Fruit fly (Drosophila melanogaster) whole organism, prepupa: Measurements from ENCODE around the gene Rev1.
A peak's percentile ranks its signal among the peaks of the same experiment; 100 is the strongest.

ENCODE experiments used
- CG10631 ChIP-seq: fragments of 200-800 bp; sonication (Bioruptor generic); optimal IDR thresholded peaks from 2 replicates; lab custom pipeline; 2016; ENCODE audit warnings: missing biosample characterization, missing genetic modification characterization
- CG11294 ChIP-seq: fragments of 200-800 bp; sonication (Bioruptor generic); IDR thresholded peaks from 2 replicates; pipeline ENCODE4 v1.3.6; 2022; ENCODE audit warnings: missing biosample characterization, missing genetic modification characterization
- CG11762 ChIP-seq: fragments of 200-800 bp; sonication (Bioruptor generic); optimal IDR thresholded peaks from 3 replicates; lab custom pipeline; 2016; ENCODE audit warnings: missing biosample characterization, missing genetic modification characterization; ENCODE audit not compliant: insufficient read depth
- CG11902 ChIP-seq: fragments of 200-800 bp; sonication (Bioruptor generic); optimal IDR thresholded peaks from 3 replicates; lab custom pipeline; 2016; ENCODE audit warnings: missing biosample characterization, missing genetic modification characterization
- CG15336 ChIP-seq: fragments of 200-800 bp; sonication (Bioruptor generic); IDR thresholded peaks from 2 replicates; pipeline ENCODE4 v1.3.6; 2022; ENCODE audit warnings: missing biosample characterization, missing genetic modification characterization
- CG1621 ChIP-seq: fragments of 200-800 bp; sonication (Bioruptor generic); optimal IDR thresholded peaks from 3 replicates; lab custom pipeline; 2018; ENCODE audit warnings: missing biosample characterization, mild to moderate bottlenecking, missing genetic modification characterization
- CG16779 ChIP-seq: fragments of 200-800 bp; sonication (Bioruptor generic); optimal IDR thresholded peaks from 3 replicates; lab custom pipeline; 2017; ENCODE audit warnings: missing biosample characterization, mild to moderate bottlenecking, missing genetic modification characterization
- CG34406 ChIP-seq: fragments of 200-800 bp; sonication (Bioruptor generic); optimal IDR thresholded peaks from 3 replicates; lab custom pipeline; 2016; ENCODE audit warnings: missing biosample characterization, missing genetic modification characterization
- CG3919 ChIP-seq: fragments of 200-800 bp; sonication (Bioruptor generic); optimal IDR thresholded peaks from 3 replicates; lab custom pipeline; 2016; ENCODE audit warnings: missing biosample characterization, missing genetic modification characterization
- CG4318 ChIP-seq: fragments of 200-800 bp; sonication (Bioruptor generic); optimal IDR thresholded peaks from 3 replicates; lab custom pipeline; 2017; ENCODE audit warnings: missing biosample characterization, mild to moderate bottlenecking, missing genetic modification characterization
- CG6163 ChIP-seq: fragments of 200-800 bp; sonication (Bioruptor generic); IDR thresholded peaks from 3 replicates; pipeline ENCODE4 v1.3.6; 2022; ENCODE audit warnings: missing biosample characterization, missing genetic modification characterization
- CG6276 ChIP-seq: fragments of 200-800 bp; sonication (Bioruptor generic); optimal IDR thresholded peaks from 2 replicates; lab custom pipeline; 2017; ENCODE audit warnings: missing biosample characterization, mild to moderate bottlenecking, missing genetic modification characterization
- CG6792 ChIP-seq: fragments of 200-800 bp; sonication (Bioruptor generic); optimal IDR thresholded peaks from 3 replicates; lab custom pipeline; 2016; ENCODE audit warnings: missing biosample characterization, missing genetic modification characterization
- CG6808 ChIP-seq: fragments of 200-800 bp; sonication (Bioruptor generic); optimal IDR thresholded peaks from 3 replicates; lab custom pipeline; 2017; ENCODE audit warnings: missing biosample characterization, missing genetic modification characterization, mild to moderate bottlenecking, moderate library complexity, missing genetic modification reagents
- CG6854 ChIP-seq: fragments of 200-800 bp; sonication (Bioruptor generic); optimal IDR thresholded peaks from 2 replicates; lab custom pipeline; 2017; ENCODE audit warnings: missing biosample characterization, mild to moderate bottlenecking, missing genetic modification characterization
- CG8119 ChIP-seq: fragments of 200-800 bp; sonication (Bioruptor generic); IDR thresholded peaks from 3 replicates; pipeline ENCODE4 v1.3.6; 2022; ENCODE audit warnings: missing biosample characterization, missing genetic modification characterization
- CG8319 ChIP-seq: fragments of 200-800 bp; sonication (Bioruptor generic); optimal IDR thresholded peaks from 3 replicates; lab custom pipeline; 2016; ENCODE audit warnings: missing biosample characterization, missing genetic modification characterization
- CG8632 ChIP-seq: fragments of 200-800 bp; sonication (Bioruptor generic); optimal IDR thresholded peaks from 3 replicates; lab custom pipeline; 2016; ENCODE audit warnings: missing biosample characterization, missing genetic modification characterization
- CG9139 ChIP-seq: fragments of 200-800 bp; sonication (Bioruptor generic); optimal IDR thresholded peaks from 3 replicates; lab custom pipeline; 2017; ENCODE audit warnings: missing biosample characterization, mild to moderate bottlenecking, missing genetic modification characterization
- Eip75B ChIP-seq: fragments of 200-800 bp; sonication (Bioruptor generic); optimal IDR thresholded peaks from 3 replicates; lab custom pipeline; 2016; ENCODE audit warnings: missing biosample characterization, missing genetic modification characterization
- Eip78C ChIP-seq: fragments of 200-800 bp; sonication (Bioruptor generic); peaks from one replicate; lab custom pipeline; 2016; ENCODE audit warnings: missing biosample characterization, missing genetic modification characterization
- Eip93F ChIP-seq: fragments of 200-800 bp; sonication (Bioruptor generic); optimal IDR thresholded peaks from 2 replicates; lab custom pipeline; 2016; ENCODE audit warnings: missing biosample characterization, mild to moderate bottlenecking, missing genetic modification characterization
- Ets21C ChIP-seq: fragments of 200-800 bp; sonication (Bioruptor generic); optimal IDR thresholded peaks from 3 replicates; lab custom pipeline; 2016; ENCODE audit warnings: missing biosample characterization, missing genetic modification characterization
- Ets96B ChIP-seq: fragments of 200-800 bp; optimal IDR thresholded peaks from 2 replicates; lab custom pipeline; 2019; ENCODE audit warnings: missing biosample characterization, mild to moderate bottlenecking, missing genetic modification characterization, moderate library complexity
- Gug ChIP-seq: fragments of 200-800 bp; sonication (Bioruptor generic); IDR thresholded peaks from 2 replicates; pipeline ENCODE4 v1.3.6; 2022; ENCODE audit warnings: missing biosample characterization, missing genetic modification characterization
- Hr38 ChIP-seq: sonication (Bioruptor generic); optimal IDR thresholded peaks from 2 replicates; lab custom pipeline; 2016; ENCODE audit warnings: missing biosample characterization, missing genetic modification characterization
- Hr4 ChIP-seq: fragments of 200-800 bp; sonication (Bioruptor generic); optimal IDR thresholded peaks from 3 replicates; lab custom pipeline; 2016; ENCODE audit warnings: missing biosample characterization, missing genetic modification characterization
- Lpt ChIP-seq: fragments of 200-800 bp; sonication (Bioruptor generic); optimal IDR thresholded peaks from 3 replicates; lab custom pipeline; 2016; ENCODE audit warnings: missing biosample characterization, missing genetic modification characterization
- Met ChIP-seq: fragments of 200-800 bp; sonication (Bioruptor generic); optimal IDR thresholded peaks from 3 replicates; lab custom pipeline; 2016; ENCODE audit warnings: missing biosample characterization, missing genetic modification characterization
- OdsH ChIP-seq: fragments of 200-800 bp; sonication (Bioruptor generic); optimal IDR thresholded peaks from 3 replicates; lab custom pipeline; 2016; ENCODE audit warnings: missing biosample characterization, missing genetic modification characterization
- Smox ChIP-seq: fragments of 200-800 bp; sonication (Bioruptor generic); optimal IDR thresholded peaks from 3 replicates; lab custom pipeline; 2016; ENCODE audit warnings: missing biosample characterization, missing genetic modification characterization
- Sox102F ChIP-seq: fragments of 200-800 bp; sonication (Bioruptor generic); optimal IDR thresholded peaks from 2 replicates; lab custom pipeline; 2016; ENCODE audit warnings: missing biosample characterization, mild to moderate bottlenecking, missing genetic modification characterization
- Sox14 ChIP-seq: fragments of 200-800 bp; sonication (Bioruptor generic); optimal IDR thresholded peaks from 3 replicates; lab custom pipeline; 2016; ENCODE audit warnings: missing biosample characterization, missing genetic modification characterization
- Sox15 ChIP-seq: fragments of 200-800 bp; sonication (Bioruptor generic); optimal IDR thresholded peaks from 3 replicates; lab custom pipeline; 2016; ENCODE audit warnings: missing biosample characterization, missing genetic modification characterization
- achi ChIP-seq: fragments of 200-800 bp; sonication (Bioruptor generic); optimal IDR thresholded peaks from 3 replicates; lab custom pipeline; 2016; ENCODE audit warnings: missing biosample characterization, missing genetic modification characterization
- acj6 ChIP-seq: fragments of 200-800 bp; sonication (Bioruptor generic); optimal IDR thresholded peaks from 3 replicates; lab custom pipeline; 2016; ENCODE audit warnings: missing biosample characterization, missing genetic modification characterization
- cyc ChIP-seq: fragments of 200-800 bp; sonication (Bioruptor generic); optimal IDR thresholded peaks from 3 replicates; lab custom pipeline; 2016; ENCODE audit warnings: missing biosample characterization, missing genetic modification characterization
- dac ChIP-seq: fragments of 200-800 bp; sonication (Bioruptor generic); optimal IDR thresholded peaks from 2 replicates; lab custom pipeline; 2017; ENCODE audit warnings: missing biosample characterization, mild to moderate bottlenecking, missing genetic modification characterization
- dsx ChIP-seq: fragments of 200-800 bp; optimal IDR thresholded peaks from 3 replicates; lab custom pipeline; 2019; ENCODE audit warnings: missing biosample characterization, mild to moderate bottlenecking, missing genetic modification characterization, moderate library complexity; ENCODE audit not compliant: poor library complexity, severe bottlenecking
- eg ChIP-seq: fragments of 200-800 bp; sonication (Bioruptor generic); IDR thresholded peaks from 3 replicates; pipeline ENCODE4 v1.3.6; 2022; ENCODE audit warnings: missing biosample characterization, missing genetic modification characterization
- esn ChIP-seq: fragments of 200-800 bp; sonication (Bioruptor generic); optimal IDR thresholded peaks from 2 replicates; lab custom pipeline; 2016; ENCODE audit warnings: missing biosample characterization, mild to moderate bottlenecking, missing genetic modification characterization, moderate library complexity
- fd59A ChIP-seq: fragments of 200-800 bp; sonication (Bioruptor generic); optimal IDR thresholded peaks from 2 replicates; lab custom pipeline; 2017; ENCODE audit warnings: missing biosample characterization, mild to moderate bottlenecking, missing genetic modification characterization, missing genetic modification reagents
- fd85E ChIP-seq: fragments of 200-800 bp; sonication (Bioruptor generic); optimal IDR thresholded peaks from 3 replicates; lab custom pipeline; 2016; ENCODE audit warnings: missing biosample characterization, missing genetic modification characterization
- lz ChIP-seq: fragments of 200-800 bp; sonication (Bioruptor generic); optimal IDR thresholded peaks from 3 replicates; lab custom pipeline; 2016; ENCODE audit warnings: missing biosample characterization, missing genetic modification characterization
- net ChIP-seq: fragments of 200-800 bp; sonication (Bioruptor generic); optimal IDR thresholded peaks from 3 replicates; lab custom pipeline; 2016; ENCODE audit warnings: missing biosample characterization, missing genetic modification characterization
- pdm3 ChIP-seq: fragments of 200-800 bp; sonication (Bioruptor generic); optimal IDR thresholded peaks from 3 replicates; lab custom pipeline; 2016; ENCODE audit warnings: missing biosample characterization, missing genetic modification characterization
- salr ChIP-seq, 2 experiments: fragments of 200-800 bp; sonication (Bioruptor generic); optimal IDR thresholded peaks; 3 replicates each; lab custom pipeline; 2016 to 2018; ENCODE audit warnings: missing biosample characterization in 2 of 2, missing genetic modification characterization in 2 of 2, mild to moderate bottlenecking in 1 of 2
- spab ChIP-seq: fragments of 200-800 bp; sonication (Bioruptor generic); optimal IDR thresholded peaks from 2 replicates; lab custom pipeline; 2017; ENCODE audit warnings: missing biosample characterization, mild to moderate bottlenecking, missing genetic modification characterization, missing genetic modification reagents
- ss ChIP-seq, 2 experiments: fragments of 200-800 bp; sonication (Bioruptor generic); optimal IDR thresholded peaks; 2 replicates in 1 of 2; 3 replicates in 1 of 2; lab custom pipeline; 2017 to 2018; ENCODE audit warnings: mild to moderate bottlenecking in 2 of 2, missing biosample characterization in 2 of 2, missing genetic modification characterization in 2 of 2, moderate library complexity in 1 of 2
- svp ChIP-seq: fragments of 200-800 bp; sonication (Bioruptor generic); peaks from one replicate; lab custom pipeline; 2016; ENCODE audit warnings: missing biosample characterization, missing genetic modification characterization
- topi ChIP-seq: fragments of 200-800 bp; sonication (Bioruptor generic); optimal IDR thresholded peaks from 3 replicates; lab custom pipeline; 2016; ENCODE audit warnings: missing biosample characterization, missing genetic modification characterization
- vri ChIP-seq: fragments of 200-800 bp; sonication (Bioruptor generic); optimal IDR thresholded peaks from 3 replicates; lab custom pipeline; 2016; ENCODE audit warnings: missing biosample characterization, mild to moderate bottlenecking, missing genetic modification characterization

Rev1 gene

dm6 chr3L:654019-654418 lies at the start of gene Rev1, which contains the start of gene MED30:
TSS of gene Rev1 (plus strand) at chr3L:654363.
TSS of gene MED30 (minus strand) at chr3L:654089.
- TF ChIP-seq CG11902 (GFP tag; lab: Kevin White, UChicago) (peak; percentile 90), fd59A (GFP tag; lab: Kevin White, UChicago) (peak; percentile 71), dsx (GFP tag; lab: Kevin White, UChicago) (peak; percentile 81), vri (GFP tag; lab: Kevin White, UChicago) (peak; percentile 90), Smox (GFP tag; lab: Kevin White, UChicago) (peak; percentile 94), Eip93F (peak; percentile 72), Hr38 (peak; percentile 92), Sox14 (GFP tag; lab: Kevin White, UChicago) (peak; percentile 94), net (peak; percentile 93), CG8119 (GFP tag; lab: Robert Waterston, UW) (peak; percentile 80), Eip75B (GFP tag; lab: Kevin White, UChicago) (peak; percentile 94), CG6808 (GFP tag; lab: Kevin White, UChicago) (peak; percentile 69), topi (GFP tag; lab: Kevin White, UChicago) (peak; percentile 92), Sox15 (GFP tag; lab: Kevin White, UChicago) (peak; percentile 91), acj6 (GFP tag; lab: Kevin White, UChicago) (peak; percentile 96), CG10631 (GFP tag; lab: Kevin White, UChicago) (peak; percentile 97), CG11294 (GFP tag; lab: Robert Waterston, UW) (peak; percentile 81), esn (GFP tag; lab: Kevin White, UChicago) (peak; percentile 97), CG6792 (peak; percentile 90), svp (GFP tag; lab: Kevin White, UChicago) (peak; percentile 97), CG4318 (GFP tag; lab: Kevin White, UChicago) (no peak), Sox102F (GFP tag; lab: Kevin White, UChicago) (peak; percentile 95), spab (peak; percentile 67), OdsH (GFP tag; lab: Kevin White, UChicago) (peak; percentile 96), CG6276 (peak; percentile 70), eg (GFP tag; lab: Robert Waterston, UW) (peak; percentile 92), Hr4 (peak; percentile 96), CG8632 (peak; percentile 92), salr (GFP tag; optimal IDR thresholded peaks at IDR 0.05; lab: Kevin White, UChicago) (peak; percentile 81 to 85), Ets21C (GFP tag; lab: Kevin White, UChicago) (peak; percentile 95), CG34406 (GFP tag; lab: Kevin White, UChicago) (peak; percentile 93), CG16779 (tag; lab: Kevin White, UChicago) (peak; percentile 63), Gug (GFP tag; lab: Robert Waterston, UW) (peak; percentile 80), CG6854 (GFP tag; lab: Kevin White, UChicago) (peak; percentile 72), ss (GFP tag; optimal IDR thresholded peaks at IDR 0.05; lab: Kevin White, UChicago) (peak; percentile 38 to 80), CG6163 (GFP tag; lab: Robert Waterston, UW) (peak; percentile 92), CG3919 (GFP tag; lab: Kevin White, UChicago) (peak; percentile 97), CG15336 (GFP tag; lab: Robert Waterston, UW) (peak; percentile 87), Met (GFP tag; lab: Kevin White, UChicago) (peak; percentile 96), dac (GFP tag; lab: Kevin White, UChicago) (peak; percentile 85), fd85E (GFP tag; lab: Kevin White, UChicago) (peak; percentile 81), lz (GFP tag; lab: Kevin White, UChicago) (peak; percentile 97), Lpt (GFP tag; lab: Kevin White, UChicago) (peak; percentile 86), CG8319 (GFP tag; lab: Kevin White, UChicago) (peak; percentile 92), CG9139 (peak; percentile 46), Eip78C (peak; percentile 97), pdm3 (GFP tag; lab: Kevin White, UChicago) (peak; percentile 97), Ets96B (tag; lab: Kevin White, UChicago) (peak; percentile 88), achi (GFP tag; lab: Kevin White, UChicago) (peak; percentile 95), CG1621 (tag; lab: Kevin White, UChicago) (peak; percentile 77), cyc (GFP tag; lab: Kevin White, UChicago) (peak; percentile 97), CG11762 (GFP tag; lab: Kevin White, UChicago) (peak; percentile 92)
